Fruit fly (Drosophila melanogaster): ENCODE results near the gene CG12194.

The CG12194 gene

DNA sequence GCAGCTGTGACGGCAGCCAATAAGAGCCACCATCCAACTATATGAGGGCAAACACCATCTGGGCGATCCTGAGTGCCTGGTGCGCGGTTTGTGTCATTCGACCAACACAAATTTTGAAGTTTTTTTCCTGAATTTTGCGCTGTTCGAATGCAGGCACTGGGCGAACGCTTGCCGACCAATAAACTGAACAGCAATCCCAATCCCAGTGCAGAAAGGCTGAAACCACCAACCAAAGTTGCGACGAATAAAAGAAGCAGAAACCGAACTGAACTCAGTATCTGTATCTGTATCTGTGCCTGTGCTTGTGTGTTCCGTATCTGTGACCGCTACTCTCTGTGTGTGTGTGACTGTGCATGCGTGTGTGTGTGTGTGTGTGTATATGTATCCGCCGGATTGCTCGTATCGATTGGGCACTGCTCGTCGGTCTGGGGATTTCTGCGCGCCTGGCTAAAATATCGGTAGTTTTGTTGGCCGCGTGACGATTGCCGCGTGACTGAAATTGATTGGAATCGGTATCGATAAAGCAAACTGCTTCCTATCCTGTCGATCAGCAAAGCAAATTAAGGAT is 26.6 kb upstream of the CG12194 start:
- TF ChIP-seq Crg-1 (GFP tag; optimal IDR thresholded peaks at IDR 0.05) = no peak
- TF ChIP-seq CG11617 (GFP tag; optimal IDR thresholded peaks at IDR 0.05) = peak; percentile 0
- TF ChIP-seq CG7101 (tag; optimal IDR thresholded peaks at IDR 0.05) = no peak
- peak; percentile 84 for TF ChIP-seq cic (GFP tag; optimal IDR thresholded peaks at IDR 0.05)
- no peak for TF ChIP-seq toe (GFP tag; optimal IDR thresholded peaks at IDR 0.05)
- peak; percentile 30 for TF ChIP-seq ovo (GFP tag; optimal IDR thresholded peaks at IDR 0.05)
- TF ChIP-seq Hr96 (GFP tag; optimal IDR thresholded peaks at IDR 0.05) = no peak
- no peak for TF ChIP-seq CG33017 (tag; optimal IDR thresholded peaks at IDR 0.05)
- TF ChIP-seq CG12768 (GFP tag; optimal IDR thresholded peaks at IDR 0.05) = peak; percentile 86
- TF ChIP-seq CG14711 (tag; optimal IDR thresholded peaks at IDR 0.05) = no peak
- peak; percentile 85 for TF ChIP-seq Mnt (GFP tag; optimal IDR thresholded peaks at IDR 0.05)
- TF ChIP-seq CG1620 (GFP tag; optimal IDR thresholded peaks at IDR 0.05) = no peak
- TF ChIP-seq Clk (GFP tag; optimal IDR thresholded peaks at IDR 0.05) = peak; percentile 8
- no peak for TF ChIP-seq CG7045 (GFP tag; optimal IDR thresholded peaks at IDR 0.05)
- no peak for TF ChIP-seq CG5204 (GFP tag; optimal IDR thresholded peaks at IDR 0.05)
- no peak for TF ChIP-seq bab1 (GFP tag; optimal IDR thresholded peaks at IDR 0.05)
- TF ChIP-seq tj (GFP tag; optimal IDR thresholded peaks at IDR 0.05) = no peak
- TF ChIP-seq pad (GFP tag; optimal IDR thresholded peaks at IDR 0.05) = no peak
- no peak for TF ChIP-seq kay (GFP tag; ENCODE audit: borderline replicate concordance)
- TF ChIP-seq cnc (optimal IDR thresholded peaks at IDR 0.05) = no peak

DNA sequence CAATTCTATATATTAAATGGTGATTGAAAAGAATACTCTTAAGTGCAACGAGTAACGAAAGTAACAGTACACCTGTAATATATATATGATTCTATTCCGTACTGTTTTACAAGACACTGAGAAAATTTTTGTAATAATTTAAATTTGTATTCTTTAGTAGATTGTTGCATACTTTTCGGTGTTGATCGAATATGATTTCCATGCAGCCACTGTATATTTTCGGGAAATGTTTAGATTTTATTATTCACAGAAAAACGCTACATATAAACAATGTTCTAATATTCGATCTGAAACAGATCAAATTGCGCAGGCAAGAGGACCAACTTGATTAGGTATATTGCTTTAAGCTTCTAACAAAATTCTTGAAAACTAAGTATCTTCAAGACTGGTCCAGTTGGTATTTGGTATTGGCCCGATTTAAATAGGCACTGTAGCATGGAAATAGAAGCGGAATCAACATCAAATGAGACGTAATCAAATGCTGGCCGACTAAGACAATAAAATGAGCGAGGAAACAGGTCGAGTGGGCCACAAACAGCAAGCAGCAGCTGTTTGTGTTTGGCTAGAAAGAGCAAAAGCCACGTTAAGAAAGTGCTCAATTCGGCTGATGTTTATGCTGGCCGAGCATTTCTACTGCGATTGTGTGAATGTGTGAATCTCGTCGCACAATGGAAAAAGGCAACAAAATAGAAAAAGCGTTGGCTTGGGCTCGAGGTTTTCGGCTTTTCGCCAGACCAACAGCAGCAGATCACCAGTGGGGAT is 25.7 kb upstream of the CG12194 start, which contains the start of gene CG15629:
Gene CG15629, plus strand, starts transcription at position 749 of the 762 bp plus-strand sequence.
- TF ChIP-seq tj (GFP tag; optimal IDR thresholded peaks at IDR 0.05) = peak; percentile 53
- TF ChIP-seq toe (GFP tag; optimal IDR thresholded peaks at IDR 0.05) = no peak

DNA sequence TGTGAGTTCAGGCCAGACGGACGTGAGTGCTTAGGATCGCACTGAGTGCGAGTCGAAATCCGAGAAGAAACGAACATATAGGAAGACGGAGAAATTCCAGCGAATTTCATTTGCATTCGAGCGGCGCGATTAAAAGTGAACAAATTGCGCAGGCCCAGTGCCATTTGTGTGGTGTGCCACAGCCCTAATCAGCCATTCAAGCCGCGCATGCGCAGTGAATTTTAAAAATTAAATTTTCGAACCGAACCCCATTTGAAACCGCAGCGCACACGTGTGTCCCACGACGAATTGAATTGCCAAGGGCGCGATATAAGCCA is 25.2 kb upstream of the CG12194 start:
- TF ChIP-seq Hr96 (GFP tag; optimal IDR thresholded peaks at IDR 0.05) (no peak), ovo (GFP tag; optimal IDR thresholded peaks at IDR 0.05) (no peak), bab1 (GFP tag; optimal IDR thresholded peaks at IDR 0.05) (no peak), CG11617 (GFP tag; optimal IDR thresholded peaks at IDR 0.05) (no peak), Mnt (GFP tag; optimal IDR thresholded peaks at IDR 0.05) (no peak), Clk (GFP tag; optimal IDR thresholded peaks at IDR 0.05) (no peak), CG12768 (GFP tag; optimal IDR thresholded peaks at IDR 0.05) (no peak), CG5204 (GFP tag; optimal IDR thresholded peaks at IDR 0.05) (no peak), Crg-1 (GFP tag; optimal IDR thresholded peaks at IDR 0.05) (no peak), pad (GFP tag; optimal IDR thresholded peaks at IDR 0.05) (no peak), cnc (optimal IDR thresholded peaks at IDR 0.05) (no peak), CG7045 (GFP tag; optimal IDR thresholded peaks at IDR 0.05) (no peak), cic (GFP tag; optimal IDR thresholded peaks at IDR 0.05) (no peak), kay (GFP tag; ENCODE audit: borderline replicate concordance) (no peak), tj (GFP tag; optimal IDR thresholded peaks at IDR 0.05) (no peak), toe (GFP tag; optimal IDR thresholded peaks at IDR 0.05) (no peak), CG7101 (tag; optimal IDR thresholded peaks at IDR 0.05) (no peak), CG1620 (GFP tag; optimal IDR thresholded peaks at IDR 0.05) (no peak)

DNA sequence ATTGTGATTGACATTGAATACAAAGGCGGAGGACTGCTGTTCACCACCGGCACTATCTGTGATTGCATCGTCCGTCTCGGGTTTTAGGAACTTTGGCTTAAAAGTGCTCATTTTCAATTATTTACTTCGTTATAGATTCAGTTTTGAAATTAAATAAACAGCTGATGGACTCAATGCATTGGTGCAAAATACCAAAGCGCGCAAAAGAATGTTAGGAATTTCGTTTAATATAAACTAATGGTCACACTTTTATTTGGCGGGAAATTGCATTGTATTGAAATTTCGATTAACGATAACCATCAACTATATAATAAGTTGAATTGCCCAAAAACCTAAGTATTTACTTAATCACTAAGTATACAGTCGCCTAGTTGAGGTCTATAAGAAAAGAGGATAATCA is 20.1 kb upstream of the CG12194 start, which contains the start of gene CG3225:
Gene CG3225, minus strand, starts transcription at position 190 of the 400 bp plus-strand sequence.
- TF ChIP-seq CG7101 (tag; optimal IDR thresholded peaks at IDR 0.05) = no peak
- TF ChIP-seq cnc (optimal IDR thresholded peaks at IDR 0.05) = no peak
- TF ChIP-seq cic (GFP tag; optimal IDR thresholded peaks at IDR 0.05) = no peak
- TF ChIP-seq bab1 (GFP tag; optimal IDR thresholded peaks at IDR 0.05) = peak; percentile 39
- TF ChIP-seq CG5204 (GFP tag; optimal IDR thresholded peaks at IDR 0.05) = no peak
- no peak for TF ChIP-seq Hr96 (GFP tag; optimal IDR thresholded peaks at IDR 0.05)
- no peak for TF ChIP-seq CG33017 (tag; optimal IDR thresholded peaks at IDR 0.05)
- TF ChIP-seq CG11617 (GFP tag; optimal IDR thresholded peaks at IDR 0.05) = no peak
- TF ChIP-seq kay (GFP tag; ENCODE audit: borderline replicate concordance) = no peak

DNA sequence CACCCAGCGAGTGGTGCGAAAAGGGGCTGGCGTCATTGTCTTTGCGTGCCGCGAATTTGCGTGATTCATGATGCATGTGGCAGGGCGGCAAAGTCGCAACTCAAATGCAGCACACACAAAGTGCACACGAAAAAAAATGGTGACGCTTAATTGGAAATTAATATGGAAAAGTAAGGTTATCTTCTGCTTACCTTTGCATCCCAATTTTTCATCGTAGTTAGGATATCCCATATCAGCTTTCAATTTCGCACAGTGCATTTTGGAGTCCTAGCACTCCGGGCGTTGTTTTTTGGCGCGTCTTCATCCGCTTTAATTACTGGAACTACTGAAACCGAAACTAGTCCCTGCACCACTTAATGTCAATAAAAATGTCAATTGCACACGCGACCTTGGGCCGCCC is 18.2 kb upstream of the CG12194 start:
- no peak for TF ChIP-seq CG12768 (GFP tag; optimal IDR thresholded peaks at IDR 0.05)
- TF ChIP-seq ovo (GFP tag; optimal IDR thresholded peaks at IDR 0.05) = no peak
- no peak for TF ChIP-seq CG14711 (tag; optimal IDR thresholded peaks at IDR 0.05)

DNA sequence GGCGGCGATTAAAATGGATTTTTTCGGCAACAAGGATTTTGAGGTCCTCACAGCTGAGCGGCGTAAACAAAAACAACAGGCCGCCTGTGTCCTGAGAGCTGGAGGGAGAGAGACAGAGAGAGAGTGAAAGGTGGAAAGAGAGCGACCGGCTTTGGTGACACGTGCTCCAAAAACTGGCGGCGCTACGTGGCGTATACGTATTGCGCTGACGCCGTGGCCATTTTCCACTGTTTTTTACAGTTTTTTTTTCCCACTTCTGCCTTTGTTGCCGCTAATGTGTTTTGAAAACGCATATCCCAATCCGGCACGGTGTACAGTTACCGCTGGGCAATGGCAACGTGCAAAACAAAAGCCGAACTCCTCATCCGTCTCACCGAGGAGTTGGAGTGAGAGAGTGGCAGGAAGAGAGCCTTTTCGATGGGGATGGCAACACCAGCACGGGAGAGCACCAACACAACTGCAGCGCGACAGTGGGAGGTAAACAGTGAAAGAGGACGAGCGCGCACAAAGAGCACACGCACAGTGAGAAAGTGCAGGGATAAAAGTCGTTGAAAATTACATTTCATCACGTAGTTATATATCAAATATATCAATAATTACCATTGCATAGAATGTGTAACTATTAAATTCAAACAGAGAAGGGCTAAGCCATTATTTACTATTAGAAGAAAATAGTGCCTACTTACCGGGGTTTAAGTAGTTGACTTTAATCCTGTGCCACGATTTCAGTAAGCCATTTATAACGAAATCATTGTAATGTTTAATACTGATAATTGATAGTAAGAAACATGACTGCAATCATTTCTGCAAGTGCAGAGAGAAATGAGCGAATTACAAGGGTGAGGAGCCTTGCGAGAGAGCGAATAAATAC is 17.5 kb upstream of the CG12194 start:
- TF ChIP-seq Clk (GFP tag; optimal IDR thresholded peaks at IDR 0.05) (no peak), tj (GFP tag; optimal IDR thresholded peaks at IDR 0.05) (no peak), CG33017 (tag; optimal IDR thresholded peaks at IDR 0.05) (peak; percentile 25), Mnt (GFP tag; optimal IDR thresholded peaks at IDR 0.05) (no peak), CG7101 (tag; optimal IDR thresholded peaks at IDR 0.05) (no peak), Crg-1 (GFP tag; optimal IDR thresholded peaks at IDR 0.05) (no peak), CG5204 (GFP tag; optimal IDR thresholded peaks at IDR 0.05) (peak; percentile 70), CG12768 (GFP tag; optimal IDR thresholded peaks at IDR 0.05) (no peak), CG14711 (tag; optimal IDR thresholded peaks at IDR 0.05) (no peak), cic (GFP tag; optimal IDR thresholded peaks at IDR 0.05) (no peak), CG11617 (GFP tag; optimal IDR thresholded peaks at IDR 0.05) (peak; percentile 40), toe (GFP tag; optimal IDR thresholded peaks at IDR 0.05) (peak; percentile 68), cnc (optimal IDR thresholded peaks at IDR 0.05) (no peak), CG7045 (GFP tag; optimal IDR thresholded peaks at IDR 0.05) (no peak), bab1 (GFP tag; optimal IDR thresholded peaks at IDR 0.05) (no peak), ovo (GFP tag; optimal IDR thresholded peaks at IDR 0.05) (no peak), Hr96 (GFP tag; optimal IDR thresholded peaks at IDR 0.05) (no peak), CG1620 (GFP tag; optimal IDR thresholded peaks at IDR 0.05) (peak; percentile 15)
